Worm (Caenorhabditis elegans): ENCODE data around the gene B0457.4.

DNA sequence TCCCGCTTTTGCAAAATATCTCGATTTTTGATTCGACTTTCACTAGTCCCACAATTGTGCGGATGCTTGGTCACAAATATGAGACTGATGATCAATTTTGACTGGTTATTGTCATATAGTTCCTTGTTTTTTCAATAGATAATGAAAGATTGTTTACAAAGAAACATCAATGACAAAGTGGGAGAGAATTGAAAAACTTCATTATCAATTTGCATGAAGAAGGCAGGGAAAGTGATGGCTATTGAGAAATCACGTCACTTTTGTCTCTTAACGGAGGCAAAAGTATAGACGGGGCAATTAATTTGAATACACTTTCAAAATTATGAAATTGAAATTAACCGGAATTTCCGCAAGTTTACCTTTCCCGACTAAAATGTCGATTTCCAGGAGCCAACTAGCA, 11.4 kb upstream of the B0457.4 start:
- TF ChIP-seq ama-1 (optimal IDR thresholded peaks at IDR 0.05), result no peak
- TF ChIP-seq ama-1 (GFP tag; optimal IDR thresholded peaks at IDR 0.05), result no peak
- no peak for TF ChIP-seq madf-6 (GFP tag; IDR thresholded peaks at IDR 0.05)
- TF ChIP-seq ceh-100 (GFP tag; IDR thresholded peaks at IDR 0.05), result no peak
- no peak for TF ChIP-seq ets-4 (GFP tag; optimal IDR thresholded peaks at IDR 0.05)
- no peak for TF ChIP-seq snpc-1.3 (tag; optimal IDR thresholded peaks at IDR 0.05; ENCODE audit: insufficient read depth)
- no peak for TF ChIP-seq chd-7 (tag; optimal IDR thresholded peaks at IDR 0.05)
